Fruit fly (Drosophila melanogaster): ENCODE results near the gene eEF1alpha2.

dm6 chr3R:31738060-31738619 is at the start of gene eEF1alpha2:
- no peak for TF ChIP-seq rn (GFP tag; IDR thresholded peaks at IDR 0.05)
- TF ChIP-seq CG12605 (GFP tag; IDR thresholded peaks at IDR 0.05), result no peak
- TF ChIP-seq fd96Ca (GFP tag; IDR thresholded peaks at IDR 0.05), result no peak
- TF ChIP-seq CG8301 (tag; optimal IDR thresholded peaks at IDR 0.05), result no peak
- no peak for TF ChIP-seq CG13204 (GFP tag; optimal IDR thresholded peaks at IDR 0.05)
- TF ChIP-seq EcR (GFP tag; optimal IDR thresholded peaks at IDR 0.05), result no peak
- TF ChIP-seq Ets98B (GFP tag; IDR thresholded peaks at IDR 0.05), result no peak
- TF ChIP-seq CG9948 (tag; optimal IDR thresholded peaks at IDR 0.05), result no peak
- TF ChIP-seq D1 (tag; optimal IDR thresholded peaks at IDR 0.05), result no peak
- TF ChIP-seq CG15710 (tag; optimal IDR thresholded peaks at IDR 0.05), result no peak
- TF ChIP-seq CG34367 (tag; optimal IDR thresholded peaks at IDR 0.05), result no peak
- TF ChIP-seq CG32121 (GFP tag; IDR thresholded peaks at IDR 0.05), result no peak
- TF ChIP-seq CG10348 (GFP tag; IDR thresholded peaks at IDR 0.05), result no peak
- no peak for TF ChIP-seq Snoo (tag; optimal IDR thresholded peaks at IDR 0.05)

Data from whole organism, pupa.